Fruit fly (Drosophila melanogaster) whole organism, adult: ENCODE data around the gene CG33107.

Experiments
- CG11617 ChIP-seq: fragments of 200-800 bp; sonication (Bioruptor generic); optimal IDR thresholded peaks from 2 replicates; lab custom pipeline; 2017; ENCODE audit warnings: mild to moderate bottlenecking, missing biosample characterization, missing genetic modification reagents, missing genetic modification characterization
- CG12768 ChIP-seq: fragments of 200-800 bp; sonication (Bioruptor generic); optimal IDR thresholded peaks from 2 replicates; lab custom pipeline; 2017; ENCODE audit warnings: missing biosample characterization, missing genetic modification characterization, mild to moderate bottlenecking, moderate library complexity, missing genetic modification reagents
- CG14711 ChIP-seq: fragments of 200-800 bp; sonication (Bioruptor generic); optimal IDR thresholded peaks from 2 replicates; lab custom pipeline; 2018; ENCODE audit warnings: missing biosample characterization, mild to moderate bottlenecking, missing genetic modification characterization, moderate library complexity
- CG1620 ChIP-seq: fragments of 200-800 bp; sonication (Bioruptor generic); optimal IDR thresholded peaks from 2 replicates; lab custom pipeline; 2016; ENCODE audit warnings: missing biosample characterization, missing genetic modification characterization
- CG33017 ChIP-seq: fragments of 200-800 bp; sonication (Bioruptor generic); optimal IDR thresholded peaks from 2 replicates; lab custom pipeline; 2018; ENCODE audit warnings: missing biosample characterization, mild to moderate bottlenecking, missing genetic modification characterization, moderate library complexity
- CG5204 ChIP-seq: fragments of 200-800 bp; sonication (Bioruptor generic); optimal IDR thresholded peaks from 2 replicates; lab custom pipeline; 2016; ENCODE audit warnings: missing biosample characterization, missing genetic modification characterization
- CG7045 ChIP-seq: fragments of 200-800 bp; sonication (Bioruptor generic); optimal IDR thresholded peaks from 2 replicates; lab custom pipeline; 2017; ENCODE audit warnings: missing biosample characterization, mild to moderate bottlenecking, missing genetic modification characterization
- CG7101 ChIP-seq: fragments of 200-800 bp; sonication (Bioruptor generic); optimal IDR thresholded peaks from 2 replicates; lab custom pipeline; 2018; ENCODE audit warnings: missing biosample characterization, mild to moderate bottlenecking, missing genetic modification characterization, moderate library complexity
- Clk ChIP-seq: fragments of 200-800 bp; sonication (Bioruptor generic); optimal IDR thresholded peaks from 2 replicates; lab custom pipeline; 2017; ENCODE audit warnings: missing biosample characterization, missing genetic modification characterization
- Crg-1 ChIP-seq: fragments of 200-800 bp; sonication (Bioruptor generic); optimal IDR thresholded peaks from 2 replicates; lab custom pipeline; 2016; ENCODE audit warnings: missing biosample characterization, missing genetic modification characterization
- Hr96 ChIP-seq: fragments of 200-800 bp; sonication (Bioruptor generic); optimal IDR thresholded peaks from 2 replicates; lab custom pipeline; 2016; ENCODE audit warnings: missing biosample characterization, missing genetic modification characterization
- Mnt ChIP-seq: fragments of 200-800 bp; sonication (Bioruptor generic); optimal IDR thresholded peaks from 2 replicates; lab custom pipeline; 2016; ENCODE audit warnings: missing biosample characterization, mild to moderate bottlenecking, missing genetic modification characterization
- bab1 ChIP-seq: fragments of 200-800 bp; sonication (Bioruptor generic); optimal IDR thresholded peaks from 3 replicates; lab custom pipeline; 2019; ENCODE audit warnings: missing biosample characterization, mild to moderate bottlenecking, missing genetic modification characterization, moderate library complexity
- cic ChIP-seq: fragments of 200-800 bp; sonication (Bioruptor generic); optimal IDR thresholded peaks from 2 replicates; lab custom pipeline; 2017; ENCODE audit warnings: missing biosample characterization, mild to moderate bottlenecking, missing genetic modification characterization, moderate library complexity
- cnc ChIP-seq, 2 experiments: fragments of >200 bp; optimal IDR thresholded peaks; 2 replicates each; lab custom pipeline; 2017
- kay ChIP-seq: fragments of 200-800 bp; sonication (Bioruptor generic); peaks from one replicate; lab custom pipeline; 2016; ENCODE audit warnings: missing biosample characterization, missing genetic modification characterization, borderline replicate concordance
- ovo ChIP-seq: fragments of 200-800 bp; sonication (Bioruptor generic); optimal IDR thresholded peaks from 2 replicates; lab custom pipeline; 2016; ENCODE audit warnings: missing biosample characterization, missing genetic modification characterization
- pad ChIP-seq: fragments of 200-800 bp; sonication (Bioruptor generic); optimal IDR thresholded peaks from 3 replicates; lab custom pipeline; 2017; ENCODE audit warnings: missing biosample characterization, missing genetic modification characterization, mild to moderate bottlenecking, moderate library complexity, missing genetic modification reagents
- tj ChIP-seq: fragments of 200-800 bp; sonication (Bioruptor generic); optimal IDR thresholded peaks from 3 replicates; lab custom pipeline; 2017; ENCODE audit warnings: missing biosample characterization, mild to moderate bottlenecking, missing genetic modification characterization, moderate library complexity
- toe ChIP-seq: fragments of 200-800 bp; sonication (Bioruptor generic); optimal IDR thresholded peaks from 2 replicates; lab custom pipeline; 2016; ENCODE audit warnings: missing biosample characterization, missing genetic modification characterization

CG33107 gene

DNA sequence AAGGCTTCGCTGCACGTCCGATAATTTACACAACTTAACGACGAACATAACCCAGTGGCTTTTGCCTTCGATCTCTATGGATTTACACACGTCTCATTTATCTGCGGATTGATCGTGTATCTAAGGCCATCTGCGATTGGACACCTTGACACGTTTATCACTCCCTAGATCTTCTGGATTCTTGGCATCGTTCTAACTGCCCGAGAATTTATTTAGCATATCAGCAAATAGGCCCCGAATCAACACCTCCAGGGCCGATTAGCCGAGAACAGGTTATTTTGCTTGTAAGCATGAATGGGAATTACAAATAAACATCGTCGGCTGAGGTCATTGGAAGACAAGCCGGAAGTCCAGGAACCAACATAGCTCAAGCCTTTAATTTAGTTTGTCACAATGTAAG, 16.0 kb downstream of the CG33107 start:
- TF ChIP-seq Hr96 (no peak), toe (no peak), CG14711 (tag; lab: Kevin White, UChicago) (no peak), cic (no peak), pad (GFP tag; lab: Kevin White, UChicago) (no peak), CG7045 (no peak), kay (GFP tag; lab: Kevin White, UChicago) (no peak), ovo (no peak), Crg-1 (GFP tag; lab: Kevin White, UChicago) (no peak), CG1620 (GFP tag; lab: Kevin White, UChicago) (no peak)

DNA sequence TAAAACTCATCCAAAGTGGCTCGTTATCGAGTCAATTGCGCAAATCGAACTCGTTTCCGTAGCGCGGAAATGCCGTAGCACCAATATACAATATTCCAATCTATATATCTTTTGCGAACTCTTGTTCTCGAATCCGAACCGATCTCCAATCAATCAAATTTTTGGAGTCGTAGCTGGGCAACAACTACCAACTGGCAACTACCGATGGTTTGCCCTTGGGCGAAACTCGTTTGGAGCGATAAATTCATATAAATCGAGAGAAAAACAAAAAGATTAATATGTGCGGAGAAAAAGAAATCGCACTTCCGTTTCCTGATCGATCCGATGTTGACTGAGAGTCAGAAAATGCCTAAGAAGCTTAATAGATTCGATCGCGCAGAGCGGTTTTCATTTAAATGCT, 18.8 kb downstream of the CG33107 start:
- TF ChIP-seq toe = no peak
- TF ChIP-seq bab1 (GFP tag; lab: Kevin White, UChicago) = no peak
- no peak for TF ChIP-seq Crg-1 (GFP tag; lab: Kevin White, UChicago)
- TF ChIP-seq CG5204 (GFP tag; lab: Kevin White, UChicago) = no peak
- no peak for TF ChIP-seq cnc (optimal IDR thresholded peaks at IDR 0.05; lab: Kevin White, UChicago)
- TF ChIP-seq Mnt (GFP tag; lab: Kevin White, UChicago) = no peak
- TF ChIP-seq CG14711 (tag; lab: Kevin White, UChicago) = no peak
- no peak for TF ChIP-seq Clk (GFP tag; lab: Kevin White, UChicago)
- no peak for TF ChIP-seq cic
- TF ChIP-seq CG12768 = no peak
- TF ChIP-seq CG11617 = no peak
- no peak for TF ChIP-seq ovo
- TF ChIP-seq CG33017 (tag; lab: Kevin White, UChicago) = no peak
- no peak for TF ChIP-seq CG7045
- no peak for TF ChIP-seq kay (GFP tag; lab: Kevin White, UChicago)
- TF ChIP-seq tj (GFP tag; lab: Kevin White, UChicago) = no peak

DNA sequence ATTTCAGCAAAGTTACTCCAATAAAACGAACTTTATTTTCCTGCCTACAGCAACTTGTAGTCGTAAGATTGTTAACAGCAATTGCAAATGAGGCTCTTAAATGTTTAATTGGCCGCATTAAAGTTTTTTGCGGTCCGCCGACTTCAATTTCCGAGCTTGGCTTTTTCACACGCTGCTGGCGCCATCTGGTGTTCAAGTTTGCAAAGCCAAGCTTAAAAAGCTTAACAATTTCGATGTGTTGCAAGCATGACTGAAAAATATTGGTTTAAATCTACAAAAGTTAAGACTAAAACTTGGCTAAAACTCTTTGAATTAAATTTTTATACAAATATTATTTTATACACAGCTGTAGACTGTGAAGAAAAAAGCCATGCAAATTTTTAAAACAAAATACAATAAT, 19.8 kb downstream of the CG33107 start:
- no peak for TF ChIP-seq kay (GFP tag; lab: Kevin White, UChicago)
- TF ChIP-seq CG7045 = no peak
- no peak for TF ChIP-seq Crg-1 (GFP tag; lab: Kevin White, UChicago)
- TF ChIP-seq CG12768 = no peak
- no peak for TF ChIP-seq CG5204 (GFP tag; lab: Kevin White, UChicago)
- no peak for TF ChIP-seq CG1620 (GFP tag; lab: Kevin White, UChicago)
- no peak for TF ChIP-seq CG11617
- TF ChIP-seq CG14711 (tag; lab: Kevin White, UChicago) = no peak
- no peak for TF ChIP-seq Hr96
- TF ChIP-seq Mnt (GFP tag; lab: Kevin White, UChicago) = no peak
- TF ChIP-seq ovo = no peak
- no peak for TF ChIP-seq tj (GFP tag; lab: Kevin White, UChicago)

DNA sequence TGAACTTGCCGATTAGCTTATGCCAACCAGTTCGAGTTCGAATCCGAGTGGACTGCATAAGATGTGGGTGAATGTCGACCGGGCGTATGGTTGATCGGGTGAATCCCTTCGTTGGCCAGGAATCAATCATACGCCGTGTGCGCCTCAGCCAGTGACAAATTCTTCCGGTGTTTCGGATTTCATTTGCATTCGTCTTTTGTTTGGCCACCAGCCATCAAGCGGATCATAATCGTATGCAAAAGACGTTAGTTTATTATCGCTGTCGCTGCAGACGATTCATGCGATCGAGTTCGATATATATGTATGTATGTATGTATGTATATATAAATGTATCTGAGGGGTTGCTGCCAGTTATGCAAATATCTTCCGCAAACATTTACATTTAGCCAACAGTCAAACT, 20.4 kb downstream of the CG33107 start:
- no peak for TF ChIP-seq bab1 (GFP tag; lab: Kevin White, UChicago)
- TF ChIP-seq Clk (GFP tag; lab: Kevin White, UChicago) = no peak
- TF ChIP-seq CG12768 = no peak
- no peak for TF ChIP-seq kay (GFP tag; lab: Kevin White, UChicago)
- TF ChIP-seq Hr96 = no peak
- TF ChIP-seq CG5204 (GFP tag; lab: Kevin White, UChicago) = no peak
- no peak for TF ChIP-seq CG14711 (tag; lab: Kevin White, UChicago)
- no peak for TF ChIP-seq CG1620 (GFP tag; lab: Kevin White, UChicago)
- no peak for TF ChIP-seq pad (GFP tag; lab: Kevin White, UChicago)
- TF ChIP-seq CG33017 (tag; lab: Kevin White, UChicago) = no peak
- TF ChIP-seq cic = no peak
- TF ChIP-seq CG7101 = no peak
- no peak for TF ChIP-seq Crg-1 (GFP tag; lab: Kevin White, UChicago)
- TF ChIP-seq cnc (optimal IDR thresholded peaks at IDR 0.05; lab: Kevin White, UChicago) = no peak

DNA sequence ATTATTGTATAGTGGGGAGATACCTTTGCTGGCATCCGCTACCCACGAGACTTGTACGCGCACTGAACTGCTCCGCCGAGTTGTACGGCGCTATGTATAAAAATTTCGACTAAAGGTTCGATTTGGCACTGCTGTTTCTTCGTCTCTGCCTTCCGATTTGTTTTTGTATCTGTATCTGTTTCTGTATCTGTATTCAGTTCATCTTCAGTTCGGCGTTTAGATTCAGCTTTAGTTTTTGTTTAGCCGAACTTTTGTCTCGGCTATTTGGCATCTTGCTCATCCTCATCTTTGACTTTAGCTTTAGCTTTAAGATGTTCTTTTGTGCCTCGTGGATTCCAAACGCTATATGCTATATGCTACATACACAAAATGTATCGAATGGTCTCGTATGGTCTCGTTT, 22.0 kb downstream of the CG33107 start, which contains the start of gene sit:
sit (minus strand) TSS at position 71 of the 400 bp plus-strand sequence.
- TF ChIP-seq pad (GFP tag; lab: Kevin White, UChicago) (no peak), CG14711 (tag; lab: Kevin White, UChicago) (no peak), toe (no peak), CG33017 (tag; lab: Kevin White, UChicago) (no peak), CG12768 (no peak), CG1620 (GFP tag; lab: Kevin White, UChicago) (no peak), cic (no peak), Mnt (GFP tag; lab: Kevin White, UChicago) (no peak), Hr96 (no peak), Clk (GFP tag; lab: Kevin White, UChicago) (no peak)

DNA sequence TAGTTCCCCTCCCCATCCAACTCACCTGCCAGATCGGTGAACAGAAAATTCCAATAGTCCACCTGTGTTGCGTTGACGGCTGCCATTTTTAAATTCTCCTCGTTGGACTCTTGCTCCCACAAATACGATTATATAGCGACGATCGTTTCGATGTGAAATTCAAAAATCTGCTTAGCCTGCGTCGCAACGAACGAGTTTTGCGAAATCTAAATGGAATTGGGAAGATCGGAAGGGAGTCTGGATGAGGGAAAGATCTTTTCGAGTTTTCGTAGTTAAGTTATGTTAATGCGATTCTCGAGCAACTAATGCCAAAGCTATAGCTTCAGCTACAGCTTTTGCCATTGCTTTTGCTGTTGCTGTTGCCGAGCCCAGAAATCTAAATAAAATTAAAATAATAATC, 24.3 kb downstream of the CG33107 start:
- TF ChIP-seq CG12768 (no peak), CG7045 (no peak), CG11617 (no peak), toe (no peak), ovo (no peak), pad (GFP tag; lab: Kevin White, UChicago) (no peak), CG14711 (tag; lab: Kevin White, UChicago) (no peak), kay (GFP tag; lab: Kevin White, UChicago) (no peak), CG7101 (no peak), tj (GFP tag; lab: Kevin White, UChicago) (no peak), CG5204 (GFP tag; lab: Kevin White, UChicago) (no peak), CG1620 (GFP tag; lab: Kevin White, UChicago) (no peak), Mnt (GFP tag; lab: Kevin White, UChicago) (no peak), cic (no peak), Clk (GFP tag; lab: Kevin White, UChicago) (no peak), Hr96 (no peak), Crg-1 (GFP tag; lab: Kevin White, UChicago) (no peak), cnc (optimal IDR thresholded peaks at IDR 0.05; lab: Kevin White, UChicago) (no peak)

DNA sequence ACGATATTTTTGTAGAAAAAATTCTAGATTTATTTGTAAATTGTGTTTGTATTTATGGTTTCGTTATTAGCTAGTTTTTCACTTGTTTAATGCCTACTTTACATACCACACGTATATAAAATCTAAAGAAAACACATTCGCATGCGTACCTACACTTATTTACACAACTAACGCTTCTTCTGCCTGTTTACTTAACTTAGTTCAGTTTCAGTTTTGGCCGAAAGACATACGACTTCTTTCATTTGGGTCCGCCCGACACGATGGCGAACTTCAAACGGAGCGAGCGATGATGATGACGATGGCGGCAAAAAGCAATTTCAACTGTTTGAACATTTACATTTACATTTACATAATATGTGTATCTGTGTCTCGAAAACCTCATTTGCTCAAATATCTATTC, 26.1 kb downstream of the CG33107 start:
- TF ChIP-seq Hr96 = no peak
- no peak for TF ChIP-seq CG1620 (GFP tag; lab: Kevin White, UChicago)
- no peak for TF ChIP-seq tj (GFP tag; lab: Kevin White, UChicago)
- TF ChIP-seq toe = no peak
- TF ChIP-seq CG7045 = no peak
- TF ChIP-seq Clk (GFP tag; lab: Kevin White, UChicago) = no peak
- TF ChIP-seq CG14711 (tag; lab: Kevin White, UChicago) = no peak
- TF ChIP-seq bab1 (GFP tag; lab: Kevin White, UChicago) = no peak
- no peak for TF ChIP-seq pad (GFP tag; lab: Kevin White, UChicago)
- TF ChIP-seq cnc (optimal IDR thresholded peaks at IDR 0.05; lab: Kevin White, UChicago) = no peak
- no peak for TF ChIP-seq Mnt (GFP tag; lab: Kevin White, UChicago)
- TF ChIP-seq CG12768 = no peak
- TF ChIP-seq Crg-1 (GFP tag; lab: Kevin White, UChicago) = no peak
